Fruit fly (Drosophila melanogaster): ENCODE measurements around the gene CG9121.

Gene CG9121

dm6 chr2L:5043495-5044146, 7.2 kb downstream of the CG9121 start (continued):
- TF ChIP-seq CG3281 (GFP tag; optimal IDR thresholded peaks at IDR 0.05) (peak; percentile 40), CG3995 (GFP tag; optimal IDR thresholded peaks at IDR 0.05) (no peak), CG10959 (GFP tag; IDR thresholded peaks at IDR 0.05) (no peak), slbo (GFP tag; IDR thresholded peaks at IDR 0.05) (peak; percentile 78), CG32772 (GFP tag; IDR thresholded peaks at IDR 0.05) (0 out of 2 replicates have a peak, but pooled peaks have one; percentile 14), CG15269 (tag; optimal IDR thresholded peaks at IDR 0.05) (peak; percentile 56), CG12155 (GFP tag; optimal IDR thresholded peaks at IDR 0.05) (peak; percentile 40), CG18476 (GFP tag; optimal IDR thresholded peaks at IDR 0.05) (no peak), Dip3 (GFP tag; optimal IDR thresholded peaks at IDR 0.05) (peak; percentile 11), unpg (GFP tag; optimal IDR thresholded peaks at IDR 0.05) (peak; percentile 31), H2.0 (GFP tag; IDR thresholded peaks at IDR 0.05) (0 out of 2 replicates have a peak, but pooled peaks have one; percentile 23), Med (GFP tag) (peak; percentile 76), MBD-R2 (GFP tag; IDR thresholded peaks at IDR 0.05) (peak; percentile 24; the same call in 1 of the 2 replicates), Pdp1 (GFP tag; optimal IDR thresholded peaks at IDR 0.05) (peak in 1 of 2 experiments; percentile 32), mld (GFP tag; IDR thresholded peaks at IDR 0.05; ENCODE audit: partially characterized antibody) (no peak), ATbp (GFP tag; optimal IDR thresholded peaks at IDR 0.05) (peak; percentile 37), Oli (tag; optimal IDR thresholded peaks at IDR 0.05) (peak; percentile 53), D19B (GFP tag; optimal IDR thresholded peaks at IDR 0.05) (peak; percentile 10), NfI (GFP tag; optimal IDR thresholded peaks at IDR 0.05) (peak; percentile 62), CG4730 (GFP tag; IDR thresholded peaks at IDR 0.05) (0 out of 2 replicates have a peak, but pooled peaks have one; percentile 19), CG15601 (tag; optimal IDR thresholded peaks at IDR 0.05) (peak; percentile 4), dpn (GFP tag; optimal IDR thresholded peaks at IDR 0.05) (peak in 1 of 2 experiments; percentile 62), CG14860 (GFP tag; IDR thresholded peaks at IDR 0.05; ENCODE audit: partially characterized antibody) (0 out of 3 replicates have a peak, but pooled peaks have one; percentile 1), Ptx1 (GFP tag; IDR thresholded peaks at IDR 0.05) (peak; percentile 64; the same call in 1 of the 2 replicates), Ets97D (GFP tag; optimal IDR thresholded peaks at IDR 0.05) (no peak), CG1602 (GFP tag; optimal IDR thresholded peaks at IDR 0.05) (peak; percentile 2), CG2120 (GFP tag; optimal IDR thresholded peaks at IDR 0.05) (peak; percentile 53), cas (GFP tag; IDR thresholded peaks at IDR 0.05) (no peak), ken (GFP tag; IDR thresholded peaks at IDR 0.05) (0 out of 3 replicates have a peak, but pooled peaks have one; percentile 35), Hmr (GFP tag; optimal IDR thresholded peaks at IDR 0.05) (peak; percentile 40), CG12942 (GFP tag; optimal IDR thresholded peaks at IDR 0.05) (peak; percentile 31), CG6689 (GFP tag; IDR thresholded peaks at IDR 0.05) (0 out of 2 replicates have a peak, but pooled peaks have one; percentile 26), CG13424 (tag; optimal IDR thresholded peaks at IDR 0.05) (peak; percentile 51), ind (GFP tag; optimal IDR thresholded peaks at IDR 0.05) (peak; percentile 63), Neu2 (GFP tag; optimal IDR thresholded peaks at IDR 0.05; ENCODE audit: borderline replicate concordance) (no peak), ase (GFP tag; IDR thresholded peaks at IDR 0.05) (peak; percentile 58; the same call in 2 of the 3 replicates), CG7372 (GFP tag; IDR thresholded peaks at IDR 0.05) (0 out of 2 replicates have a peak, but pooled peaks have one; percentile 20), CG11695 (GFP tag; IDR thresholded peaks at IDR 0.05) (peak; percentile 62), CG9817 (tag; optimal IDR thresholded peaks at IDR 0.05) (peak; percentile 37), gem (tag; optimal IDR thresholded peaks at IDR 0.05) (peak; percentile 69), Hr39 (optimal IDR thresholded peaks at IDR 0.05) (peak; percentile 93), Rx (GFP tag; IDR thresholded peaks at IDR 0.05) (0 out of 2 replicates have a peak, but pooled peaks have one; percentile 32), CG17612 (GFP tag; IDR thresholded peaks at IDR 0.05) (0 out of 2 replicates have a peak, but pooled peaks have one; percentile 41), CG18262 (tag; optimal IDR thresholded peaks at IDR 0.05) (peak; percentile 39), Adf1 (GFP tag; IDR thresholded peaks at IDR 0.05) (no peak), Stat92E (GFP tag; optimal IDR thresholded peaks at IDR 0.05) (no peak), Bdp1 (GFP tag; optimal IDR thresholded peaks at IDR 0.05) (no peak), Meics (GFP tag; optimal IDR thresholded peaks at IDR 0.05) (peak; percentile 50), CG3726 (GFP tag; IDR thresholded peaks at IDR 0.05) (no peak)

Measured in whole organism, embryonic.